Fruit fly (Drosophila melanogaster) whole organism, wandering third instar larva: Measurements from ENCODE around the gene Fdh.

Source experiments
- CG9705 ChIP-seq: fragments of 200-800 bp; sonication (Bioruptor generic); optimal IDR thresholded peaks from 2 replicates; lab custom pipeline; 2018; ENCODE audit warnings: missing biosample characterization, mild to moderate bottlenecking, missing genetic modification characterization
- brk ChIP-seq: fragments of 200-800 bp; sonication (Bioruptor generic); optimal IDR thresholded peaks from 2 replicates; lab custom pipeline; 2016; ENCODE audit warnings: missing biosample characterization, mild to moderate bottlenecking, missing genetic modification characterization
- foxo ChIP-seq, 2 experiments: fragments of 200-800 bp; sonication (Bioruptor generic); optimal IDR thresholded peaks; 2 replicates in 1 of 2; 3 replicates in 1 of 2; lab custom pipeline; 2016 to 2017; ENCODE audit warnings: missing biosample characterization in 2 of 2, missing genetic modification characterization in 2 of 2
- psq ChIP-seq: fragments of 200-800 bp; sonication (Bioruptor generic); optimal IDR thresholded peaks from 3 replicates; lab custom pipeline; 2017; ENCODE audit warnings: missing biosample characterization, mild to moderate bottlenecking, missing genetic modification characterization, moderate library complexity
- sv ChIP-seq: fragments of 200-800 bp; sonication (Bioruptor generic); optimal IDR thresholded peaks from 3 replicates; lab custom pipeline; 2016; ENCODE audit warnings: missing biosample characterization, missing genetic modification characterization

Gene Fdh

DNA sequence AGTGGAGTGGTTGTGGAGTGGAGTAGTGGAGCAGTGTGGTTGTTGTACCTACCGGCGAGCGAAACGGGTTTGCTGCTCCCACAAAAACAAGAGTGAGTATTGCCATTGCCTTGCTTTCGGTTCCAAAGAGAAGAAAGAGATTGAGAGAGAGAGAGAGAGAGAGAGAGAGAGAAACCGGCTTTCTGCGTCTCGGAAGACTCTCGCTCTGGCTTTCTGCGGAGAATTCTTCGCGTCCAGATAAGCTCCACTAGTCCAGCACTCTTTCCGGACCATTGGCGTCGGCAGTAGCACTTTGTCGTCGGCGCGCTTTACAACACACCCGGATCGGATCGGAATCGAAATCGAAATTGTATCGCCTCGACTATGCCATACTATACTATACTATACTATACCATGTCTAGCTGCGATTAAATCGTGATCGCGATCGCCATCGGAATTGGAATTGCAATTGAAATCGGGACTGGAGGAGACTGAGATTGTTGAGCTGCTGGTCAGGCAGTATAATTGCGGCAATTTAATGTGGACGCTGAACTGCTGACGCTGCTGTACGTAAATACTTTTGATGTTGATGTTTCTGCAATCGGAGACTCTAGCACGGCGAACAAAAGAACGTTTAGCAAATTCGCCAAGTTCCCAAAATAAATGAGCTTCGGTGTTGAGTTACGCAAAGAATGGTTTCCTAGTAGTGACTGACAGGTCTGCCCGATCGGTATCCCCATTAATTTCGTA is 45.2 kb downstream of the Fdh start, which contains the start of gene Cad86C (continued):
- TF ChIP-seq foxo (GFP tag; optimal IDR thresholded peaks at IDR 0.05; lab: Kevin White, UChicago) (no peak), sv (GFP tag; lab: Kevin White, UChicago) (no peak), CG9705 (GFP tag; lab: Kevin White, UChicago) (no peak), brk (GFP tag; lab: Kevin White, UChicago) (peak; percentile 28), psq (GFP tag; lab: Kevin White, UChicago) (no peak)
